Worm (Caenorhabditis elegans) whole organism, late embryonic: ENCODE results near the gene srx-67.

ENCODE experiments used
- C08G9.2 ChIP-seq: sonication (generic microtip); optimal IDR thresholded peaks from 2 replicates; lab custom pipeline; 2016; ENCODE audit warnings: mild to moderate bottlenecking, missing genetic modification characterization, moderate library complexity, missing compliant biosample characterization
- C38D4.7 ChIP-seq: fragments of 200-800 bp; sonication (Bioruptor generic); optimal IDR thresholded peaks from 2 replicates; lab custom pipeline; 2018; ENCODE audit warnings: mild to moderate bottlenecking, missing genetic modification characterization, moderate library complexity, missing compliant biosample characterization
- ama-1 ChIP-seq: fragments of 150-350 bp; optimal IDR thresholded peaks from 2 replicates; lab custom pipeline; 2014
- ceh-19 ChIP-seq: fragments of 200-800 bp; sonication (Bioruptor generic); optimal IDR thresholded peaks from 2 replicates; lab custom pipeline; 2018; ENCODE audit warnings: mild to moderate bottlenecking, missing genetic modification characterization, missing compliant biosample characterization
- ceh-22 ChIP-seq: sonication (generic microtip); optimal IDR thresholded peaks from 2 replicates; lab custom pipeline; 2017; ENCODE audit warnings: missing biosample characterization, missing genetic modification characterization
- ceh-30 ChIP-seq: fragments of 150-350 bp; optimal IDR thresholded peaks from 2 replicates; lab custom pipeline; 2014; ENCODE audit warnings: missing biosample characterization, missing genetic modification characterization
- ceh-45 ChIP-seq: fragments of 200-800 bp; sonication (Bioruptor generic); IDR thresholded peaks from 2 replicates; pipeline ENCODE4 v1.3.6; 2022; ENCODE audit warnings: missing genetic modification reagents, missing genetic modification characterization, missing compliant biosample characterization
- ceh-6 ChIP-seq: fragments of 200-800 bp; sonication (Bioruptor generic); optimal IDR thresholded peaks from 2 replicates; lab custom pipeline; 2018; ENCODE audit warnings: mild to moderate bottlenecking, missing genetic modification characterization, missing compliant biosample characterization
- ceh-9 ChIP-seq: sonication (generic microtip); optimal IDR thresholded peaks from 2 replicates; lab custom pipeline; 2016; ENCODE audit warnings: mild to moderate bottlenecking, missing genetic modification characterization, inconsistent platforms, missing compliant biosample characterization
- che-1 ChIP-seq: sonication (generic microtip); optimal IDR thresholded peaks from 2 replicates; lab custom pipeline; 2016; ENCODE audit warnings: mild to moderate bottlenecking, missing genetic modification characterization, missing compliant biosample characterization
- dve-1 ChIP-seq: sonication (generic microtip); optimal IDR thresholded peaks from 2 replicates; lab custom pipeline; 2017; ENCODE audit warnings: antibody characterized with exemption, mild to moderate bottlenecking, missing genetic modification characterization, missing compliant biosample characterization
- elt-4 ChIP-seq: sonication (generic microtip); optimal IDR thresholded peaks from 2 replicates; lab custom pipeline; 2016; ENCODE audit warnings: missing genetic modification characterization, missing compliant biosample characterization
- ets-4 ChIP-seq: sonication (generic microtip); optimal IDR thresholded peaks from 2 replicates; lab custom pipeline; 2016; ENCODE audit warnings: missing genetic modification characterization, missing compliant biosample characterization
- eyg-1 ChIP-seq: sonication (generic microtip); optimal IDR thresholded peaks from 2 replicates; lab custom pipeline; 2016; ENCODE audit warnings: missing genotype, missing genetic modification characterization, missing compliant biosample characterization
- fkh-10 ChIP-seq: fragments of 150-350 bp; optimal IDR thresholded peaks from 2 replicates; lab custom pipeline; 2014; ENCODE audit warnings: missing biosample characterization, missing genetic modification reagents, missing genetic modification characterization
- fkh-6 ChIP-seq: sonication (generic microtip); optimal IDR thresholded peaks from 2 replicates; lab custom pipeline; 2016; ENCODE audit warnings: missing genetic modification characterization, missing compliant biosample characterization
- hlh-13 ChIP-seq: fragments of 200-800 bp; sonication (Bioruptor generic); optimal IDR thresholded peaks from 2 replicates; lab custom pipeline; 2018; ENCODE audit warnings: mild to moderate bottlenecking, missing genetic modification characterization, missing compliant biosample characterization
- hlh-15 ChIP-seq: sonication (generic microtip); optimal IDR thresholded peaks from 2 replicates; lab custom pipeline; 2016; ENCODE audit warnings: missing genetic modification characterization, missing compliant biosample characterization
- hlh-30 ChIP-seq: sonication (generic microtip); optimal IDR thresholded peaks from 2 replicates; lab custom pipeline; 2017; ENCODE audit warnings: antibody characterized with exemption, missing genetic modification characterization, missing compliant biosample characterization; ENCODE audit not compliant: insufficient read depth
- hlh-6 ChIP-seq: sonication (generic microtip); optimal IDR thresholded peaks from 2 replicates; lab custom pipeline; 2016; ENCODE audit warnings: missing genotype, missing genetic modification characterization, missing compliant biosample characterization
- hlh-8 ChIP-seq: sonication (generic microtip); optimal IDR thresholded peaks from 2 replicates; lab custom pipeline; 2016; ENCODE audit warnings: missing genotype, missing genetic modification characterization, missing compliant biosample characterization
- nfya-1 ChIP-seq: sonication (generic microtip); optimal IDR thresholded peaks from 2 replicates; lab custom pipeline; 2017; ENCODE audit warnings: missing genetic modification characterization, mild to moderate bottlenecking, missing compliant biosample characterization, antibody characterized with exemption, moderate library complexity
- nhr-11 ChIP-seq: fragments of 150-350 bp; optimal IDR thresholded peaks from 2 replicates; lab custom pipeline; 2014; ENCODE audit warnings: missing biosample characterization, missing genetic modification characterization
- nhr-232 ChIP-seq: sonication (generic microtip); optimal IDR thresholded peaks from 2 replicates; lab custom pipeline; 2016; ENCODE audit warnings: missing genetic modification characterization, missing compliant biosample characterization
- npax-4 ChIP-seq: sonication (generic microtip); optimal IDR thresholded peaks from 2 replicates; lab custom pipeline; 2016; ENCODE audit warnings: missing genetic modification characterization, missing compliant biosample characterization
- odd-2 ChIP-seq: sonication (generic microtip); optimal IDR thresholded peaks from 2 replicates; lab custom pipeline; 2017; ENCODE audit warnings: antibody characterized with exemption, mild to moderate bottlenecking, missing genetic modification characterization, missing compliant biosample characterization
- pax-1 ChIP-seq: fragments of 150-350 bp; optimal IDR thresholded peaks from 2 replicates; lab custom pipeline; 2014; ENCODE audit warnings: missing biosample characterization, missing genetic modification characterization
- pha-4 ChIP-seq: fragments of 150-350 bp; optimal IDR thresholded peaks from 2 replicates; lab custom pipeline; 2018; ENCODE audit warnings: missing biosample characterization, missing genetic modification reagents, missing genetic modification characterization
- pqm-1 ChIP-seq: sonication (generic microtip); optimal IDR thresholded peaks from 2 replicates; lab custom pipeline; 2016; ENCODE audit warnings: missing genetic modification characterization, missing compliant biosample characterization
- pros-1 ChIP-seq: fragments of 150-350 bp; optimal IDR thresholded peaks from 2 replicates; lab custom pipeline; 2014; ENCODE audit warnings: missing biosample characterization, missing genetic modification reagents, missing genetic modification characterization
- ref-2 ChIP-seq: sonication (generic microtip); optimal IDR thresholded peaks from 2 replicates; lab custom pipeline; 2016; ENCODE audit warnings: missing genetic modification characterization, missing compliant biosample characterization
- rnt-1 ChIP-seq: sonication (generic microtip); optimal IDR thresholded peaks from 2 replicates; lab custom pipeline; 2016; ENCODE audit warnings: missing genetic modification characterization, missing compliant biosample characterization
- sox-2 ChIP-seq: fragments of 200-800 bp; sonication (Bioruptor generic); IDR thresholded peaks from 2 replicates; pipeline ENCODE4 v1.3.6; 2022; ENCODE audit warnings: missing genetic modification reagents, missing genetic modification characterization, missing compliant biosample characterization
- tbx-2 ChIP-seq: sonication (generic microtip); optimal IDR thresholded peaks from 2 replicates; lab custom pipeline; 2016; ENCODE audit warnings: missing genetic modification characterization, missing compliant biosample characterization
- tbx-7 ChIP-seq: sonication (generic microtip); optimal IDR thresholded peaks from 2 replicates; lab custom pipeline; 2016; ENCODE audit warnings: missing genotype, missing genetic modification characterization, missing compliant biosample characterization
- unc-86 ChIP-seq: sonication (generic microtip); optimal IDR thresholded peaks from 2 replicates; lab custom pipeline; 2016; ENCODE audit warnings: missing genetic modification characterization, missing compliant biosample characterization
- ztf-16 ChIP-seq: sonication (generic microtip); optimal IDR thresholded peaks from 2 replicates; lab custom pipeline; 2017; ENCODE audit warnings: missing genetic modification characterization, missing compliant biosample characterization

srx-67 gene

ce11 chrV:3905841-3906240, 10.7 kb upstream of the srx-67 start, which contains the start of gene nhr-156:
nhr-156 (plus strand) TSS chrV:3906106.
- TF ChIP-seq nhr-11 (tag; lab: Kevin White, UChicago) (no peak), C08G9.2 (tag; lab: Kevin White, UChicago) (no peak), odd-2 (tag; lab: Kevin White, UChicago) (no peak), ceh-19 (no peak), ama-1 (lab: Kevin White, UChicago) (no peak), tbx-2 (no peak)

ce11 chrV:3912472-3912871, 4.1 kb upstream of the srx-67 start, which contains the start of gene srx-68:
srx-68 (plus strand) TSS chrV:3912772.
- no peak for TF ChIP-seq nhr-11 (tag; lab: Kevin White, UChicago)
- no peak for TF ChIP-seq pros-1 (tag; lab: Kevin White, UChicago)
- TF ChIP-seq C38D4.7: no peak
- TF ChIP-seq nhr-232 (tag; lab: Kevin White, UChicago): no peak
- no peak for TF ChIP-seq dve-1
- no peak for TF ChIP-seq che-1 (tag; lab: Kevin White, UChicago)
- TF ChIP-seq hlh-15 (tag; lab: Kevin White, UChicago): no peak

DNA sequence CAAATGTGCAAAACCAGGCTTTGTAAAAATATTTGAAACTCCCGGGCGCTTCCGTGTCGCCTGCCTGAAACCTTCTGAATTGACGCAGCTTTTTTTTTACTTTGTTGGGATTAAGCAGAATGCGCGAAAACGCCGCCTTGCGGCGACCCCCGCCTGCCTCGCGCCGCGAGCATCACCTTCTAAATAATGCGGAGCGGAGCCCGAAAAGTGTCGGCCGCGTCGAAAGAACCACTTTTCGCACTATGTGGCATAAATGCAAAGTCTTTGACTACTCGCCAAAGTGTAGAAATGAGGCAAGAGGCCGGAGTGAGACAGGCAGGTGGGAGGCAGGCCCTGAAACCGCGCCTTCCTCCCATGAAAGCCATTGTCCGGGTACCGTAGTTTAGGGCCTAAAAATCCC, 3.4 kb upstream of the srx-67 start:
- no peak for TF ChIP-seq fkh-6 (tag; lab: Kevin White, UChicago)
- TF ChIP-seq elt-4: no peak
- no peak for TF ChIP-seq hlh-8 (tag; lab: Kevin White, UChicago)
- TF ChIP-seq hlh-13: no peak
- no peak for TF ChIP-seq npax-4

- TF ChIP-seq hlh-30 (tag; lab: Kevin White, UChicago) (no peak), pqm-1 (tag; lab: Kevin White, UChicago) (no peak), ceh-22 (tag; lab: Kevin White, UChicago) (no peak), ceh-6 (GFP tag; lab: Kevin White, UChicago) (no peak), ets-4 (tag; lab: Kevin White, UChicago) (no peak), hlh-15 (tag; lab: Kevin White, UChicago) (no peak), pax-1 (tag; lab: Kevin White, UChicago) (no peak), hlh-6 (tag; lab: Kevin White, UChicago) (no peak), fkh-10 (GFP tag; lab: Kevin White, UChicago) (no peak), pha-4 (tag; lab: Kevin White, UChicago) (no peak), unc-86 (tag; lab: Kevin White, UChicago) (no peak), nfya-1 (tag; lab: Kevin White, UChicago) (no peak), ztf-16 (tag; lab: Kevin White, UChicago) (no peak), rnt-1 (no peak), tbx-7 (tag; lab: Kevin White, UChicago) (no peak)
Measured at ce11 chrV:3919289-3919688, 2.7 kb downstream of the srx-67 start, which contains the start of gene srx-66. srx-66 (plus strand) TSS chrV:3919589.

- no peak for TF ChIP-seq nhr-232 (tag; lab: Kevin White, UChicago)
Measured at ce11 chrV:3921635-3922034, 5.1 kb downstream of the srx-67 start, which contains the start of gene srx-65. srx-65 (plus strand) TSS chrV:3921935.

- TF ChIP-seq ref-2 (tag; lab: Kevin White, UChicago): no peak
- TF ChIP-seq fkh-10 (GFP tag; lab: Kevin White, UChicago): no peak
- TF ChIP-seq npax-4: no peak
- TF ChIP-seq sox-2 (GFP tag; lab: Robert Waterston, UW): no peak
- no peak for TF ChIP-seq ets-4 (tag; lab: Kevin White, UChicago)
- no peak for TF ChIP-seq eyg-1 (tag; lab: Kevin White, UChicago)
- no peak for TF ChIP-seq ceh-9
- TF ChIP-seq tbx-2: no peak
- TF ChIP-seq ceh-30 (tag; lab: Kevin White, UChicago): no peak
- no peak for TF ChIP-seq che-1 (tag; lab: Kevin White, UChicago)
- no peak for TF ChIP-seq ceh-45 (GFP tag; lab: Robert Waterston, UW)
Measured at ce11 chrV:3922547-3922946, 6.0 kb downstream of the srx-67 start.
